Fruit fly (Drosophila melanogaster): ENCODE data around the gene sina.

sina gene

DNA sequence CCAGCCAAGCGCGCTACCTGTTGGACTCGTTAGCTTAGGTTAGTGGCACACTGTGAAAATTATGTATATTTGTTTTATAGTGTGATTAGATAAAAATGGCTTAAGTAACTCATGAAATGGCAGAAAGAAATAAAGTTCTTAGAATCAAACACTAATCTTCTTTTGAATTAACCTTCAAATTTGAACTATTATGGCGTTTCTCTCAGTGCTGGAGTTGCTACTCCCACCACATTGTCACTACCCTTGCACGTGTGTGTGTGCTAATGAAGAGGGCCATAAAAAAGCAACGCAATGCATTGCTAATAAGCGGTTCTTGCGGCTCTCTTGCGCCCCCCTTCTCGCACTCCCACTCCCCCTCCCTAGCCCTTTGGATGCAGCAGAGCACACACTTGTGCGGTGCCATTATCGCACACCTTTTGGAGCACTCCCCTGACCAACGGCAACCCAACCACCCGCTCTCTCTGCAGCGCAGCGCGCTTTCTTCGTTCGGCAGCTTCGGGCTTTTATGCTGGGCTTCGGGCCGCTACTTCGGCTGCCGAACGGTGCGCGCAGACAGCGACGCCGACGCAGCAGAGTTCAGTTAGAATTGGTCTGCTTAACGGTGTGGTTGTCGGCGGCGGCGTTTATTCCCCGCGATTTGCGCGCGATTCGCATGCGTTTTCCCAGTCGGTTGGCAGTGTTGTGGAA, 37.2 kb downstream of the sina start (continued):
- TF ChIP-seq onecut (GFP tag; IDR thresholded peaks at IDR 0.05) (peak; percentile 89), CG15073 (GFP tag; optimal IDR thresholded peaks at IDR 0.05) (peak; percentile 71), ERR (GFP tag; optimal IDR thresholded peaks at IDR 0.05) (peak; percentile 77), C15 (GFP tag; IDR thresholded peaks at IDR 0.05) (no peak; the same call in 2 of the 3 replicates), dati (GFP tag; IDR thresholded peaks at IDR 0.05) (peak; percentile 83), zen2 (GFP tag; IDR thresholded peaks at IDR 0.05; ENCODE audit: partially characterized antibody) (peak; percentile 36; the same call in 1 of the 3 replicates), fd64A (GFP tag; optimal IDR thresholded peaks at IDR 0.05) (peak; percentile 88), CG9437 (GFP tag; optimal IDR thresholded peaks at IDR 0.05) (peak; percentile 75), CG17186 (GFP tag; optimal IDR thresholded peaks at IDR 0.05) (peak; percentile 68), sc (optimal IDR thresholded peaks at IDR 0.05) (no peak), sc (GFP tag; optimal IDR thresholded peaks at IDR 0.05) (peak; percentile 89), gem (tag; optimal IDR thresholded peaks at IDR 0.05) (peak; percentile 95), Hsf (GFP tag; optimal IDR thresholded peaks at IDR 0.05) (peak; percentile 90), Scr (GFP tag; IDR thresholded peaks at IDR 0.05; ENCODE audit: partially characterized antibody) (no peak), CG2202 (tag; optimal IDR thresholded peaks at IDR 0.05) (peak; percentile 90), CG1233 (GFP tag; optimal IDR thresholded peaks at IDR 0.05) (peak; percentile 83), CG32772 (GFP tag; IDR thresholded peaks at IDR 0.05) (peak; percentile 94), CG15011 (GFP tag; optimal IDR thresholded peaks at IDR 0.05) (peak; percentile 76), Myb (GFP tag; optimal IDR thresholded peaks at IDR 0.05) (peak; percentile 56), mirr (GFP tag; optimal IDR thresholded peaks at IDR 0.05) (no peak), repo (GFP tag; optimal IDR thresholded peaks at IDR 0.05) (peak; percentile 72), NFAT (GFP tag; IDR thresholded peaks at IDR 0.05) (0 out of 2 replicates have a peak, but pooled peaks have one; percentile 42), CG31388 (GFP tag; optimal IDR thresholded peaks at IDR 0.05) (peak; percentile 72), pnt (GFP tag; optimal IDR thresholded peaks at IDR 0.05) (peak; percentile 92), CG32532 (GFP tag; IDR thresholded peaks at IDR 0.05) (peak; percentile 75), Adf1 (GFP tag; IDR thresholded peaks at IDR 0.05) (peak; percentile 98), CG11085 (GFP tag; IDR thresholded peaks at IDR 0.05) (peak; percentile 58), p53 (GFP tag; optimal IDR thresholded peaks at IDR 0.05) (peak; percentile 74), BEAF-32 (GFP tag; optimal IDR thresholded peaks at IDR 0.05) (no peak), Fer3 (tag; optimal IDR thresholded peaks at IDR 0.05) (peak; percentile 83), ara (GFP tag; IDR thresholded peaks at IDR 0.05) (peak; percentile 93), lov (optimal IDR thresholded peaks at IDR 0.05) (no peak), lov (GFP tag; IDR thresholded peaks at IDR 0.05) (peak; percentile 90), CG4282 (GFP tag; optimal IDR thresholded peaks at IDR 0.05) (peak; percentile 50), Oli (tag; optimal IDR thresholded peaks at IDR 0.05) (peak; percentile 94), ind (GFP tag; optimal IDR thresholded peaks at IDR 0.05) (peak; percentile 87), twi (tag; optimal IDR thresholded peaks at IDR 0.05) (peak; percentile 78), HLH3B (GFP tag; IDR thresholded peaks at IDR 0.05) (peak; percentile 95), CG1832 (GFP tag; optimal IDR thresholded peaks at IDR 0.05) (no peak), Dfd (GFP tag; optimal IDR thresholded peaks at IDR 0.05) (no peak), CG14965 (GFP tag; optimal IDR thresholded peaks at IDR 0.05; ENCODE audit: borderline replicate concordance) (peak; percentile 28), dysf (GFP tag; IDR thresholded peaks at IDR 0.05) (peak; percentile 91; the same call in 2 of the 3 replicates), CG4360 (GFP tag; IDR thresholded peaks at IDR 0.05) (peak; percentile 77), vvl (GFP tag; IDR thresholded peaks at IDR 0.05) (peak; percentile 97), CG9932 (GFP tag; IDR thresholded peaks at IDR 0.05) (peak; percentile 62), bigmax (GFP tag; optimal IDR thresholded peaks at IDR 0.05) (no peak), ewg (GFP tag; optimal IDR thresholded peaks at IDR 0.05) (peak; percentile 73), Dp (GFP tag; optimal IDR thresholded peaks at IDR 0.05) (no peak), Ets65A (GFP tag) (peak; percentile 96), so (GFP tag; IDR thresholded peaks at IDR 0.05) (peak; percentile 93), Hmx (GFP tag; optimal IDR thresholded peaks at IDR 0.05) (peak; percentile 13)
